Worm (Caenorhabditis elegans) whole organism, L1 larva: ENCODE measurements around the gene gdi-1.
A peak's percentile ranks its signal among the peaks of the same experiment; 100 is the strongest.

Source experiments
- C04F5.9 ChIP-seq: sonication (generic microtip); optimal IDR thresholded peaks from 2 replicates; lab custom pipeline; 2016; ENCODE audit warnings: missing genetic modification characterization, missing compliant biosample characterization
- C16A3.4 ChIP-seq: fragments of 150-350 bp; optimal IDR thresholded peaks from 2 replicates; lab custom pipeline; 2014; ENCODE audit warnings: missing biosample characterization, missing genetic modification characterization
- Y116A8C.19 ChIP-seq: sonication (generic microtip); optimal IDR thresholded peaks from 2 replicates; lab custom pipeline; 2016; ENCODE audit warnings: missing compliant biosample characterization, missing genetic modification characterization, borderline replicate concordance
- aha-1 ChIP-seq: fragments of 150-350 bp; optimal IDR thresholded peaks from 2 replicates; lab custom pipeline; 2014; ENCODE audit warnings: missing biosample characterization, missing genetic modification characterization
- alr-1 ChIP-seq: fragments of 200-800 bp; sonication (Bioruptor generic); optimal IDR thresholded peaks from 2 replicates; lab custom pipeline; 2018; ENCODE audit warnings: borderline replicate concordance, mild to moderate bottlenecking, missing genetic modification characterization, missing compliant biosample characterization
- aly-2 ChIP-seq: fragments of 150-350 bp; optimal IDR thresholded peaks from 2 replicates; lab custom pipeline; 2014; ENCODE audit warnings: missing biosample characterization, missing genetic modification characterization
- ama-1 ChIP-seq: fragments of 150-350 bp; optimal IDR thresholded peaks from 2 replicates; lab custom pipeline; 2014
- blmp-1 ChIP-seq: fragments of 150-350 bp; optimal IDR thresholded peaks from 2 replicates; lab custom pipeline; 2014; ENCODE audit warnings: missing biosample characterization, missing genetic modification characterization
- ceh-8 ChIP-seq: fragments of 200-800 bp; sonication (Bioruptor generic); optimal IDR thresholded peaks from 2 replicates; lab custom pipeline; 2018; ENCODE audit warnings: mild to moderate bottlenecking, missing genetic modification characterization, moderate library complexity, missing compliant biosample characterization
- ceh-82 ChIP-seq, 3 experiments: fragments of 150-350 bp in 1 of 3; sonication (generic microtip) in 2 of 3; optimal IDR thresholded peaks; 2 replicates each; lab custom pipeline; 2014 to 2017; ENCODE audit warnings: missing biosample characterization in 3 of 3, missing genetic modification characterization in 3 of 3
- ceh-90 ChIP-seq: sonication (generic microtip); optimal IDR thresholded peaks from 2 replicates; lab custom pipeline; 2016; ENCODE audit warnings: missing genetic modification characterization, missing compliant biosample characterization
- ces-1 ChIP-seq: fragments of 150-350 bp; optimal IDR thresholded peaks from 2 replicates; lab custom pipeline; 2014; ENCODE audit warnings: missing biosample characterization, missing genetic modification reagents, missing genetic modification characterization
- elt-2 ChIP-seq: sonication (generic microtip); optimal IDR thresholded peaks from 2 replicates; lab custom pipeline; 2016; ENCODE audit warnings: missing genetic modification characterization, mild to moderate bottlenecking, inconsistent platforms, missing compliant biosample characterization, missing genetic modification reagents
- fkh-8 ChIP-seq: sonication (generic microtip); optimal IDR thresholded peaks from 2 replicates; lab custom pipeline; 2016; ENCODE audit warnings: mild to moderate bottlenecking, missing genetic modification characterization, missing compliant biosample characterization
- fos-1 ChIP-seq: fragments of 150-350 bp; optimal IDR thresholded peaks from 2 replicates; lab custom pipeline; 2014; ENCODE audit warnings: missing biosample characterization, missing genetic modification characterization
- hpl-2 ChIP-seq: fragments of 150-350 bp; optimal IDR thresholded peaks from 2 replicates; lab custom pipeline; 2014; ENCODE audit warnings: missing biosample characterization, missing genetic modification reagents, missing genetic modification characterization
- jun-1 ChIP-seq: fragments of 150-350 bp; optimal IDR thresholded peaks from 2 replicates; lab custom pipeline; 2014; ENCODE audit warnings: missing biosample characterization, missing genetic modification reagents, missing genetic modification characterization
- lin-39 ChIP-seq: fragments of 150-350 bp; optimal IDR thresholded peaks from 2 replicates; lab custom pipeline; 2014; ENCODE audit warnings: missing biosample characterization, missing genetic modification reagents, missing genetic modification characterization
- lir-3 ChIP-seq: sonication (generic microtip); optimal IDR thresholded peaks from 2 replicates; lab custom pipeline; 2016; ENCODE audit warnings: mild to moderate bottlenecking, missing genetic modification characterization, moderate library complexity, missing compliant biosample characterization; ENCODE audit not compliant: poor library complexity
- lsy-2 ChIP-seq, 2 experiments: fragments of 150-350 bp; optimal IDR thresholded peaks; 2 replicates each; lab custom pipeline; 2014; ENCODE audit warnings: missing biosample characterization in 2 of 2, missing genetic modification characterization in 2 of 2
- mab-9 ChIP-seq: fragments of 200-800 bp; sonication (Bioruptor generic); IDR thresholded peaks from 2 replicates; pipeline ENCODE4 v1.3.6; 2022; ENCODE audit warnings: missing genetic modification reagents, missing genetic modification characterization, missing compliant biosample characterization
- nhr-11 ChIP-seq: fragments of 150-350 bp; optimal IDR thresholded peaks from 2 replicates; lab custom pipeline; 2014; ENCODE audit warnings: missing biosample characterization, missing genetic modification characterization
- nhr-12 ChIP-seq: sonication (generic microtip); optimal IDR thresholded peaks from 2 replicates; lab custom pipeline; 2017; ENCODE audit warnings: missing biosample characterization, missing genetic modification characterization
- nhr-19 ChIP-seq: fragments of 200-800 bp; sonication (Bioruptor generic); conservative IDR thresholded peaks from 2 replicates; pipeline ENCODE4 v1.3.6; 2022; ENCODE audit warnings: missing genetic modification characterization, missing compliant biosample characterization
- nhr-28 ChIP-seq: fragments of 150-350 bp; optimal IDR thresholded peaks from 2 replicates; lab custom pipeline; 2014; ENCODE audit warnings: missing biosample characterization, missing genetic modification characterization
- nhr-47 ChIP-seq: sonication (generic microtip); optimal IDR thresholded peaks from 2 replicates; lab custom pipeline; 2016; ENCODE audit warnings: mild to moderate bottlenecking, missing genetic modification characterization, moderate library complexity, missing compliant biosample characterization
- nhr-71 ChIP-seq: sonication (generic microtip); optimal IDR thresholded peaks from 2 replicates; lab custom pipeline; 2016; ENCODE audit warnings: mild to moderate bottlenecking, missing genetic modification characterization, moderate library complexity, missing compliant biosample characterization
- nhr-77 ChIP-seq: fragments of 150-350 bp; optimal IDR thresholded peaks from 2 replicates; lab custom pipeline; 2014; ENCODE audit warnings: missing biosample characterization, missing genetic modification characterization
- nhr-85 ChIP-seq: sonication (generic microtip); peaks from one replicate; lab custom pipeline; 2016; ENCODE audit warnings: missing genetic modification characterization, inconsistent platforms, missing compliant biosample characterization
- nhr-90 ChIP-seq: sonication (generic microtip); optimal IDR thresholded peaks from 2 replicates; lab custom pipeline; 2016; ENCODE audit warnings: mild to moderate bottlenecking, missing genetic modification characterization, missing compliant biosample characterization; ENCODE audit not compliant: poor library complexity
- snu-23 ChIP-seq: sonication (generic microtip); optimal IDR thresholded peaks from 2 replicates; lab custom pipeline; 2016; ENCODE audit warnings: missing genetic modification characterization, missing compliant biosample characterization
- sup-37 ChIP-seq: fragments of 200-800 bp; sonication (Bioruptor generic); optimal IDR thresholded peaks from 2 replicates; lab custom pipeline; 2018; ENCODE audit warnings: mild to moderate bottlenecking, missing genetic modification characterization, missing compliant biosample characterization
- tbx-2 ChIP-seq: sonication (generic microtip); optimal IDR thresholded peaks from 2 replicates; lab custom pipeline; 2016; ENCODE audit warnings: missing genetic modification characterization, missing compliant biosample characterization
- unc-86 ChIP-seq: sonication (generic microtip); optimal IDR thresholded peaks from 2 replicates; lab custom pipeline; 2016; ENCODE audit warnings: missing genetic modification characterization, missing compliant biosample characterization
- vab-15 ChIP-seq: sonication (generic microtip); optimal IDR thresholded peaks from 2 replicates; lab custom pipeline; 2017; ENCODE audit warnings: missing genotype, mild to moderate bottlenecking, missing genetic modification characterization, missing compliant biosample characterization
- xbp-1 ChIP-seq: sonication (generic microtip); optimal IDR thresholded peaks from 2 replicates; lab custom pipeline; 2016; ENCODE audit warnings: missing genetic modification characterization, missing compliant biosample characterization
- zag-1 ChIP-seq: fragments of 150-350 bp; optimal IDR thresholded peaks from 2 replicates; lab custom pipeline; 2014; ENCODE audit warnings: missing biosample characterization, missing genetic modification characterization

gdi-1 gene

DNA sequence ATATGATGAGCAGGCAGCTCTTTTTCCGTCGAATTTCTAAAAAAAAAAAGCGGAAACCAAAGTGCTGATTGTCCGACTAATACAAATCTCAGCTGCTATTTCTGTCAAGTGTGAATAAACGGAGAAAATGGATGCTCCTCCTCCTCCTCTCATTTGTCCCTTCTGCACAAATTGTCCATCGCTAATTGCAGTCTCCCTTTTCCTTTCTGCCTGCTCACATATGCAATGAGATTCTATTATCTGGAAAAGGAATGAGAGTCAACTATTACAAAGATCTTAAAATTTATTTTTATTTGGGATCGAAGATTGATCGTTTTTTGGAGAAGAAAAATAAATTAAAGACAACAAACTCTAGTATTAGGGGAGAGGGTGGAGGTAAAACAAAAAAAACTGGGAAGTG lies 29.6 kb upstream of the gdi-1 start (continued):
- TF ChIP-seq unc-86 (tag; lab: Kevin White, UChicago) (no peak), lsy-2 (tag; optimal IDR thresholded peaks at IDR 0.05; lab: Kevin White, UChicago) (peak; percentile 18 to 25), ces-1 (GFP tag; lab: Kevin White, UChicago) (no peak), vab-15 (tag; lab: Kevin White, UChicago) (no peak)
- TF ChIP-seq, all 84 proteins: peak for 10

DNA sequence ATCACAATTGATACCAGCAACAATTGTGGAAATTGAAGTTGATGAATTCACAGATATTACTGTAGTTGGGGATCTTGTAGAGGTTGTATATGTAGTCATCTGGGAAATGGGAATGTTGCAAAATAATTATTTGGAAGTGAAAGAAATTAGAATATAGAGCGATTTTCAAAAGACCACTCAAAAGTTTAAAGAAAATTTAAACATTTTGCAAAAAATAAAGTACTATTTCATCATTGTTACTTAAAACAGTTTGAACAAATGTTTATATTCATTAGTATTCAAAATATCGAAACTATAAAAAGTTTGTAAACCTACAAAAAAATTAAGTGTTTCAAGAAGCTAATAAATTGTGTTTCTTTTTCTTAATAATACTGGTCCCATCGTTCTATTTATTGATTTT lies 23.6 kb upstream of the gdi-1 start, which contains the start of gene Y57G11C.46:
Y57G11C.46 (minus strand) TSS at position 101 of the 400 bp plus-strand sequence.
- TF ChIP-seq C16A3.4 (tag; lab: Kevin White, UChicago) (no peak), alr-1 (no peak), unc-86 (tag; lab: Kevin White, UChicago) (no peak), nhr-11 (tag; lab: Kevin White, UChicago) (no peak), nhr-47 (no peak), lin-39 (no peak), nhr-19 (no peak), nhr-90 (no peak), snu-23 (GFP tag; lab: Kevin White, UChicago) (no peak), aly-2 (tag; lab: Kevin White, UChicago) (no peak), lir-3 (tag; lab: Kevin White, UChicago) (no peak), ceh-90 (no peak)

DNA sequence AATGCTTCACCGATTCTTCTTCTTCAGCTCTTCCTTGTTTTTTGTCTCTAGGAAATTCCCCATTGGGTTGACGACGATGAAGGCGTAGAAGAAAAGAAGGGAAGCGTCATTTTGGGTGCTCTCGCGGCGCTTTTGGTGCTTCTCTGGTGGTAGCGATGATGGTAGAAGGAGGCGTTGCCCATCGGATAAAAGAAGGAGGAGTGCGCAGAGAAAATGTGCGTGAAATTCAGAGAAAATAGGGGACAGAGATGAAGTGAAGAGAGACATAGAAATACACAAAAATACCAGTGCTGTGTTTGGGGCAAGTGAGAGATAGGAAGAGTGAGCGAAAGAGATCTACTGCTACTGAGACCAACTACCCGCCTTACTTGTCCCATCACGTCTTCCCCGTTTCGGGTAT lies 14.2 kb upstream of the gdi-1 start, which contains the start of gene oig-5:
oig-5 (plus strand) TSS at position 301 of the 400 bp plus-strand sequence.
- TF ChIP-seq mab-9 (GFP tag; lab: Robert Waterston, UW) (0 out of 2 replicates have a peak, but pooled peaks have one; percentile 7), ceh-8 (GFP tag; lab: Kevin White, UChicago) (peak; percentile 5), nhr-71 (no peak), C04F5.9 (tag; lab: Kevin White, UChicago) (no peak), hpl-2 (GFP tag; lab: Kevin White, UChicago) (no peak), elt-2 (tag; lab: Kevin White, UChicago) (no peak), ceh-90 (no peak), jun-1 (tag; lab: Kevin White, UChicago) (no peak), zag-1 (tag; lab: Kevin White, UChicago) (no peak), nhr-12 (tag; lab: Kevin White, UChicago) (no peak), lir-3 (tag; lab: Kevin White, UChicago) (no peak), xbp-1 (tag; lab: Kevin White, UChicago) (no peak), nhr-90 (no peak)

ce11 chrIV:14802316-14802715 lies 9.6 kb upstream of the gdi-1 start, which contains the start of gene Y57G11C.1142:
Gene Y57G11C.1142 (plus strand): TSS chrIV:14802616.
- TF ChIP-seq tbx-2 (tag; lab: Kevin White, UChicago) (no peak), fkh-8 (no peak)

DNA sequence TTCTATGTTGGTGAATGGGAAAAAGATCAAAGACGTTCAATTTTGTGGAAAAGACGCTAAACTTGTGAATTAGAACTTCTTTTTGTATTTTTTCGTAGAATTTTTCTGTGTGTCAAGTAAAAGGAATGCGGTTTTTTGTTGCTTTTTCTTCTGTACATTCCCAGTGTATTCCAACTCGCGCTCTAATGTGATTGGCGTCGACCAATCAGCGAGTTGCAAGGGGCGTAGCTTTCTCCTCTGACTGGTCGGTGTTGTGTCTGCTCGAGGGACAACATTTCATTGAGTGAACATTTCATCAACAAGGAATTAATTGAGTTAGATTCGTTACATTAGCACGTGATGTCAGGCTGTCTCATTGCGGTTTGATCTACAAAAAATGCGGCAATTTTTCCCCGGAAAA lies 8.2 kb upstream of the gdi-1 start:
- no peak for TF ChIP-seq ama-1 (lab: Kevin White, UChicago)
- TF ChIP-seq aha-1 (tag; lab: Kevin White, UChicago) = no peak
- no peak for TF ChIP-seq nhr-28
- no peak for TF ChIP-seq jun-1 (tag; lab: Kevin White, UChicago)
- no peak for TF ChIP-seq Y116A8C.19 (tag; lab: Kevin White, UChicago)
- no peak for TF ChIP-seq aly-2 (tag; lab: Kevin White, UChicago)
- no peak for TF ChIP-seq nhr-77 (tag; lab: Kevin White, UChicago)
- no peak for TF ChIP-seq nhr-85 (tag; lab: Kevin White, UChicago)
- TF ChIP-seq ceh-82 (tag; optimal IDR thresholded peaks at IDR 0.05; lab: Kevin White, UChicago) = no peak
- no peak for TF ChIP-seq fos-1 (tag; lab: Kevin White, UChicago)
- no peak for TF ChIP-seq sup-37 (GFP tag; lab: Kevin White, UChicago)
- TF ChIP-seq blmp-1 = no peak
